Worm (Caenorhabditis elegans) whole organism, L2 larva: ENCODE measurements around the gene cbp-1.

Experiments used
- C34F6.9 ChIP-seq: fragments of 150-350 bp; optimal IDR thresholded peaks from 2 replicates; lab custom pipeline; 2014; ENCODE audit warnings: missing biosample characterization, missing genetic modification characterization
- F13H6.1 ChIP-seq: sonication (generic microtip); optimal IDR thresholded peaks from 2 replicates; lab custom pipeline; 2016; ENCODE audit warnings: missing genetic modification characterization, missing compliant biosample characterization
- R02D3.7 ChIP-seq: fragments of 150-350 bp; optimal IDR thresholded peaks from 2 replicates; lab custom pipeline; 2014; ENCODE audit warnings: missing biosample characterization, missing genetic modification characterization
- Y55F3AM.14 ChIP-seq: fragments of 200-800 bp; sonication (Bioruptor generic); optimal IDR thresholded peaks from 2 replicates; lab custom pipeline; 2018; ENCODE audit warnings: mild to moderate bottlenecking, missing genetic modification characterization, missing compliant biosample characterization
- ZK546.5 ChIP-seq: sonication (generic microtip); optimal IDR thresholded peaks from 2 replicates; lab custom pipeline; 2017; ENCODE audit warnings: missing biosample characterization, missing genetic modification characterization
- alr-1 ChIP-seq: fragments of 150-350 bp; optimal IDR thresholded peaks from 2 replicates; lab custom pipeline; 2014; ENCODE audit warnings: missing biosample characterization, missing genetic modification characterization
- aly-2 ChIP-seq: fragments of 150-350 bp; optimal IDR thresholded peaks from 2 replicates; lab custom pipeline; 2014; ENCODE audit warnings: missing biosample characterization, missing genetic modification characterization
- ama-1 ChIP-seq: fragments of 150-350 bp; optimal IDR thresholded peaks from 2 replicates; lab custom pipeline; 2018; ENCODE audit warnings: inconsistent platforms
- blmp-1 ChIP-seq: sonication (generic microtip); optimal IDR thresholded peaks from 2 replicates; lab custom pipeline; 2017; ENCODE audit warnings: missing genetic modification characterization, mild to moderate bottlenecking, missing compliant biosample characterization, antibody characterized with exemption, moderate library complexity; ENCODE audit not compliant: insufficient read depth
- ceh-16 ChIP-seq: fragments of 150-350 bp; optimal IDR thresholded peaks from 2 replicates; lab custom pipeline; 2014; ENCODE audit warnings: missing biosample characterization, missing genetic modification characterization
- ceh-82 ChIP-seq: fragments of 150-350 bp; optimal IDR thresholded peaks from 2 replicates; lab custom pipeline; 2014; ENCODE audit warnings: missing biosample characterization, missing genetic modification characterization
- crh-2 ChIP-seq: sonication (generic microtip); optimal IDR thresholded peaks from 2 replicates; lab custom pipeline; 2017; ENCODE audit warnings: missing biosample characterization, missing genetic modification characterization
- dmd-4 ChIP-seq: sonication (generic microtip); optimal IDR thresholded peaks from 2 replicates; lab custom pipeline; 2017; ENCODE audit warnings: missing biosample characterization, missing genetic modification characterization
- egl-27 ChIP-seq: sonication (generic microtip); optimal IDR thresholded peaks from 3 replicates; lab custom pipeline; 2017; ENCODE audit warnings: missing biosample characterization, missing genetic modification reagents, missing genetic modification characterization
- elt-1 ChIP-seq: fragments of 150-350 bp; optimal IDR thresholded peaks from 2 replicates; lab custom pipeline; 2014; ENCODE audit warnings: missing biosample characterization, missing genetic modification characterization
- elt-3 ChIP-seq: sonication (generic microtip); optimal IDR thresholded peaks from 2 replicates; lab custom pipeline; 2017; ENCODE audit warnings: missing biosample characterization, missing genetic modification characterization
- fos-1 ChIP-seq: fragments of 150-350 bp; optimal IDR thresholded peaks from 2 replicates; lab custom pipeline; 2014; ENCODE audit warnings: missing biosample characterization, missing genetic modification characterization
- lin-11 ChIP-seq: fragments of 150-350 bp; sonication (generic microtip); optimal IDR thresholded peaks from 2 replicates; lab custom pipeline; 2014; ENCODE audit warnings: missing biosample characterization, missing genetic modification characterization, inconsistent platforms, mixed read lengths
- lin-13 ChIP-seq: fragments of 150-350 bp; optimal IDR thresholded peaks from 2 replicates; lab custom pipeline; 2014; ENCODE audit warnings: missing biosample characterization, missing genetic modification reagents, missing genetic modification characterization
- lin-39 ChIP-seq: fragments of 150-350 bp; optimal IDR thresholded peaks from 2 replicates; lab custom pipeline; 2014; ENCODE audit warnings: missing biosample characterization, missing genetic modification reagents, missing genetic modification characterization
- lsy-2 ChIP-seq, 2 experiments: fragments of 150-350 bp in 1 of 2; sonication (generic microtip) in 1 of 2; optimal IDR thresholded peaks; 2 replicates each; lab custom pipeline; 2014 to 2017; ENCODE audit warnings: missing biosample characterization in 2 of 2, missing genetic modification characterization in 2 of 2
- mab-5 ChIP-seq: fragments of 150-350 bp; optimal IDR thresholded peaks from 2 replicates; lab custom pipeline; 2014; ENCODE audit warnings: missing biosample characterization, missing genetic modification characterization
- mbf-1 ChIP-seq: sonication (generic microtip); optimal IDR thresholded peaks from 2 replicates; lab custom pipeline; 2017; ENCODE audit warnings: missing biosample characterization, missing genetic modification characterization
- mdl-1 ChIP-seq, 2 experiments: fragments of 150-350 bp in 1 of 2; sonication (generic microtip) in 1 of 2; optimal IDR thresholded peaks; 2 replicates each; lab custom pipeline; 2017; ENCODE audit warnings: missing biosample characterization in 2 of 2, missing genetic modification characterization in 2 of 2
- nhr-12 ChIP-seq: fragments of 150-350 bp; optimal IDR thresholded peaks from 2 replicates; lab custom pipeline; 2014; ENCODE audit warnings: missing biosample characterization, missing genetic modification characterization
- nhr-129 ChIP-seq: fragments of 150-350 bp; optimal IDR thresholded peaks from 2 replicates; lab custom pipeline; 2014; ENCODE audit warnings: missing biosample characterization, missing genetic modification characterization
- nhr-21 ChIP-seq: fragments of 150-350 bp; optimal IDR thresholded peaks from 2 replicates; lab custom pipeline; 2014; ENCODE audit warnings: missing biosample characterization, missing genetic modification characterization
- nhr-23 ChIP-seq: fragments of 150-350 bp; optimal IDR thresholded peaks from 2 replicates; lab custom pipeline; 2014; ENCODE audit warnings: missing biosample characterization, missing genetic modification reagents, missing genetic modification characterization
- nhr-237 ChIP-seq: fragments of 150-350 bp; optimal IDR thresholded peaks from 2 replicates; lab custom pipeline; 2014; ENCODE audit warnings: missing biosample characterization, missing genetic modification characterization
- nhr-25 ChIP-seq: fragments of 150-350 bp; sonication (generic microtip); optimal IDR thresholded peaks from 3 replicates; lab custom pipeline; 2014; ENCODE audit warnings: missing biosample characterization, missing genetic modification characterization
- nhr-6 ChIP-seq: fragments of 150-350 bp; optimal IDR thresholded peaks from 2 replicates; lab custom pipeline; 2014; ENCODE audit warnings: missing biosample characterization, missing genetic modification characterization
- nhr-77 ChIP-seq: fragments of 150-350 bp; optimal IDR thresholded peaks from 2 replicates; lab custom pipeline; 2014; ENCODE audit warnings: missing biosample characterization, missing genetic modification characterization
- skn-1 ChIP-seq: sonication (generic microtip); optimal IDR thresholded peaks from 2 replicates; lab custom pipeline; 2017; ENCODE audit warnings: missing biosample characterization, missing genetic modification characterization
- sma-3 ChIP-seq: sonication (generic microtip); optimal IDR thresholded peaks from 2 replicates; lab custom pipeline; 2016; ENCODE audit warnings: missing genetic modification reagents, missing genetic modification characterization, missing compliant biosample characterization
- sma-9 ChIP-seq, 2 experiments: fragments of 150-350 bp in 1 of 2; sonication (generic microtip) in 1 of 2; optimal IDR thresholded peaks; 2 replicates each; lab custom pipeline; 2014 to 2016; ENCODE audit warnings: missing genetic modification characterization in 2 of 2, mild to moderate bottlenecking in 1 of 2, missing biosample characterization in 1 of 2, missing compliant biosample characterization in 1 of 2, missing genetic modification reagents in 1 of 2, moderate library complexity in 1 of 2
- unc-39 ChIP-seq: fragments of 150-350 bp; optimal IDR thresholded peaks from 2 replicates; lab custom pipeline; 2014; ENCODE audit warnings: missing biosample characterization, missing genetic modification characterization
- unc-55 ChIP-seq: fragments of 150-350 bp; sonication (generic microtip); optimal IDR thresholded peaks from 3 replicates; lab custom pipeline; 2014; ENCODE audit warnings: missing biosample characterization, missing genetic modification reagents, missing genetic modification characterization
- unc-62 ChIP-seq: fragments of 150-350 bp; optimal IDR thresholded peaks from 2 replicates; lab custom pipeline; 2014; ENCODE audit warnings: missing biosample characterization, missing genetic modification reagents, missing genetic modification characterization
- zag-1 ChIP-seq: fragments of 150-350 bp; optimal IDR thresholded peaks from 2 replicates; lab custom pipeline; 2014; ENCODE audit warnings: missing biosample characterization, missing genetic modification characterization
- ztf-11 ChIP-seq: sonication (generic microtip); optimal IDR thresholded peaks from 2 replicates; lab custom pipeline; 2017; ENCODE audit warnings: missing biosample characterization, missing genetic modification characterization
- ztf-4 ChIP-seq: fragments of 150-350 bp; optimal IDR thresholded peaks from 2 replicates; lab custom pipeline; 2014; ENCODE audit warnings: missing biosample characterization, missing genetic modification characterization

Gene cbp-1

DNA sequence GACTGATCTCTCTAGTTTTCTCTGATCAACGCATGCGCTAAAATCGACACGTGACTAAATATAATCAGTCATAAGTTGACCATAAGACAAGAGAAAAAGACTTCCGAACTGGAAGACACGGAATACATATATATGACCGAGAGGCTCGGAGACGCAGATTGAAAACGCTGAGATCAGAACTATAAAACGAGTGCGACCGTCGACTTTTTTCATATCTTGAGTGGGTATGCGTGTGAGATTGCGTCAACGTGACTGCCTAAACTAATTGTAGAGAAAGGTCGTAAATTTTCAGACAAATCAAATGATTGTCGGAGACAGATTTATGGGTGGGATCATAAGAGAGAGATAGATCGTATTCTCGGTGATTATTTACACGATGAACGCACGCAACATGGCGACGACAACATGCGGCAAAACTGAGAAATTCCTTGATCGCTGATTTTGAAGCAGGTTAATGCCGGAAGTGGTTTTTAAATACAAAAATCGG, 41.3 kb downstream of the cbp-1 start (continued):
- TF ChIP-seq nhr-23: no peak
- TF ChIP-seq fos-1 (tag; lab: Kevin White, UChicago): no peak
- TF ChIP-seq nhr-6: no peak
- TF ChIP-seq mdl-1 (tag; optimal IDR thresholded peaks at IDR 0.05; lab: Kevin White, UChicago): peak in 1 of 2 experiments; percentile 28
- peak; percentile 13 for TF ChIP-seq nhr-129 (tag; lab: Kevin White, UChicago)
- peak; percentile 14 for TF ChIP-seq ztf-4
- TF ChIP-seq skn-1 (tag; lab: Kevin White, UChicago): no peak
- no peak for TF ChIP-seq F13H6.1 (tag; lab: Kevin White, UChicago)
- TF ChIP-seq mab-5 (tag; lab: Kevin White, UChicago): no peak
- TF ChIP-seq unc-39: no peak

DNA sequence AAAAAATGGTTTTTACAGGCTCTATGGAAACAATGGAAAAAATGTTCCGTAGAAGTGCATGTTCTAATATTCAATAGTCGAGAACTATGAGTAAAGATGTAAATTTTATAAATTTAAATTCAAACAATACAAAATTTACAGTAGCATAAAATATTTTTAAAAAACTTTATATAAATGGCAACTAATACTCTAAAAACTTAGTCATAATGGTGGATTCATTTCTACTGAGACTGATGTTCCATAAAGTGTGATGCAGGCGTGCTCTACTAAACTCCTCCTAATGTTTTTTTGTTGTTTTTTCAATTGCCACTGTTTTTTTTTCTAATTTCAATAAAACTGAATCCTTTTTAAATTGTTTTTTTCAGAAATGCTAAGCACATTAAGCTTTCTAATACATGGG, 41.9 kb downstream of the cbp-1 start, which contains the start of gene gtap-2:
Gene gtap-2, plus strand, starts transcription at position 366 of the 400 bp plus-strand sequence.
- TF ChIP-seq alr-1 (tag; lab: Kevin White, UChicago) (no peak), ama-1 (lab: Kevin White, UChicago) (no peak), elt-3 (tag; lab: Kevin White, UChicago) (no peak), mab-5 (tag; lab: Kevin White, UChicago) (no peak), nhr-237 (tag; lab: Kevin White, UChicago) (no peak), ceh-16 (tag; lab: Kevin White, UChicago) (no peak), sma-9 (GFP tag; optimal IDR thresholded peaks at IDR 0.05; lab: Kevin White, UChicago) (peak; percentile 15), sma-9 (tag; optimal IDR thresholded peaks at IDR 0.05; lab: Kevin White, UChicago) (no peak), lsy-2 (tag; optimal IDR thresholded peaks at IDR 0.05; lab: Kevin White, UChicago) (peak in 1 of 2 experiments; percentile 65), ZK546.5 (no peak), C34F6.9 (tag; lab: Kevin White, UChicago) (peak; percentile 69), aly-2 (tag; lab: Kevin White, UChicago) (no peak), nhr-12 (no peak), unc-55 (GFP tag; lab: Kevin White, UChicago) (peak; percentile 64), dmd-4 (tag; lab: Kevin White, UChicago) (no peak), elt-1 (tag; lab: Kevin White, UChicago) (no peak), nhr-21 (tag; lab: Kevin White, UChicago) (no peak), zag-1 (tag; lab: Kevin White, UChicago) (no peak), mdl-1 (tag; optimal IDR thresholded peaks at IDR 0.05; lab: Kevin White, UChicago) (no peak)

DNA sequence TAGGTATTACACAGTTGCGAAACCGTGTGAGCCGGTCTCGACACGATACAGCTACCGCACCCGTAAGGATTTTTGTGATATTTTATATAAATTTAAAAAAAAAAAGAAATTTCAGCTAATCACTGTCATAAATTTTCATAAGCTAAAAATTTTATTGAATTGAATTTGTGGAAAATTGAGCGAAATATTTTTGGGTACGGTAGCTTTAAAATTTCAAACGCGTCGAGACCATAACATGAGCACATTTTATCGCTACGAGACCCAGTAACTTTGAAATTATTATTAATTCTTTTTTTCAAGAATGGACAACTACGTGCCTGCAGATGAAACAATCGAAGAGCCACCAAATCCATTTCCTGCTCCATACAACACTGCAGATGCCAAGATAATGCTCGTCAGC, 46.8 kb downstream of the cbp-1 start, which contains the start of gene ZK632.14:
Gene ZK632.14, plus strand, starts transcription at position 301 of the 400 bp plus-strand sequence.
- TF ChIP-seq unc-39 (no peak), nhr-25 (tag; lab: Kevin White, UChicago) (no peak), lin-13 (GFP tag; lab: Kevin White, UChicago) (no peak), elt-1 (tag; lab: Kevin White, UChicago) (no peak), ceh-16 (tag; lab: Kevin White, UChicago) (no peak), alr-1 (tag; lab: Kevin White, UChicago) (no peak), mbf-1 (no peak), ceh-82 (tag; lab: Kevin White, UChicago) (no peak), lin-39 (no peak), crh-2 (tag; lab: Kevin White, UChicago) (no peak), skn-1 (tag; lab: Kevin White, UChicago) (no peak), ZK546.5 (no peak), lin-11 (tag; lab: Kevin White, UChicago) (no peak), nhr-12 (no peak), unc-55 (GFP tag; lab: Kevin White, UChicago) (no peak), ama-1 (lab: Kevin White, UChicago) (no peak), nhr-77 (no peak)

DNA sequence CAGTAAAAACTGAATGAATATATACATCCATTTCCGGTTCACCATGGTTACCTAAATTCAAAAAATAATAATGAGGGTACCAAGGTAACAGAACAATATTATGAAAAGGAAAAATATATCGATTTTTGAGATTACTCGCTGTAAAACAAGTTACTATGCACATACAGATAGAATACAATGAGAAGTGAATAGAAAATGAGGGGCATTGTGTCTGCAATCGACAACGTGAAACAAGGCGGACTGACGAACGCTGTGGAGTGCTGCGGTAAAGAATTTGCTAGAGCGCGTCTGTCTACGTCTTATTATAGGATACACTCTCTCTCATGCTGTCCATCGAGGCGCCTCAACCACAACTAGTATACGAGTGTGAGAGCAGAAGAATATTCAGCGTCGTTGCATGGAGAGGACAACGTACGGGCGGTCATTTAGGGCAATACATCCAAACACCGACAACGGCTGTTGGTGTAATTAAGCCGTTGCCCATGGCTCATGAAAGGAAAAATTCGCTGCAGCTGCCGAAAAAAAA, 50.8 kb downstream of the cbp-1 start, which contains the start of gene cnx-1:
Gene cnx-1, minus strand, starts transcription at position 51 of the 526 bp plus-strand sequence.
- TF ChIP-seq unc-39 (no peak), crh-2 (tag; lab: Kevin White, UChicago) (peak; percentile 10), sma-9 (GFP tag; optimal IDR thresholded peaks at IDR 0.05; lab: Kevin White, UChicago) (no peak), sma-9 (tag; optimal IDR thresholded peaks at IDR 0.05; lab: Kevin White, UChicago) (no peak), lin-13 (GFP tag; lab: Kevin White, UChicago) (no peak), F13H6.1 (tag; lab: Kevin White, UChicago) (peak; percentile 1), egl-27 (tag; lab: Kevin White, UChicago) (no peak), mab-5 (tag; lab: Kevin White, UChicago) (no peak), ama-1 (lab: Kevin White, UChicago) (peak; percentile 31), lsy-2 (tag; optimal IDR thresholded peaks at IDR 0.05; lab: Kevin White, UChicago) (peak; percentile 11), elt-3 (tag; lab: Kevin White, UChicago) (no peak), fos-1 (tag; lab: Kevin White, UChicago) (no peak), ZK546.5 (no peak), sma-3 (GFP tag; lab: Kevin White, UChicago) (no peak), skn-1 (tag; lab: Kevin White, UChicago) (no peak), ztf-4 (peak; percentile 21), C34F6.9 (tag; lab: Kevin White, UChicago) (peak; percentile 51), unc-55 (GFP tag; lab: Kevin White, UChicago) (peak; percentile 49), zag-1 (tag; lab: Kevin White, UChicago) (no peak), lin-11 (tag; lab: Kevin White, UChicago) (peak; percentile 34), unc-62 (GFP tag; lab: Kevin White, UChicago) (no peak), lin-39 (no peak), nhr-77 (no peak), blmp-1 (tag; lab: Kevin White, UChicago) (no peak), ceh-82 (tag; lab: Kevin White, UChicago) (no peak), nhr-129 (tag; lab: Kevin White, UChicago) (peak; percentile 52), ztf-11 (no peak), dmd-4 (tag; lab: Kevin White, UChicago) (no peak), R02D3.7 (tag; lab: Kevin White, UChicago) (no peak), nhr-25 (tag; lab: Kevin White, UChicago) (no peak), Y55F3AM.14 (GFP tag; lab: Kevin White, UChicago) (no peak)
